Fruit fly (Drosophila melanogaster): ENCODE data around the gene SWIP.
A peak's percentile ranks its signal among the peaks of the same experiment; 100 is the strongest.

SWIP gene

dm6 chrX:16281717-16282529 lies 31.6 kb upstream of the SWIP start (continued):
- TF ChIP-seq zfh2 (GFP tag; optimal IDR thresholded peaks at IDR 0.05) (no peak), CG11093 (GFP tag; IDR thresholded peaks at IDR 0.05) (no peak), Sox102F (GFP tag; optimal IDR thresholded peaks at IDR 0.05) (no peak), CG13894 (tag; optimal IDR thresholded peaks at IDR 0.05) (peak; percentile 21), CG33557 (GFP tag; optimal IDR thresholded peaks at IDR 0.05) (no peak), Ptx1 (GFP tag; IDR thresholded peaks at IDR 0.05) (no peak), CG18764 (GFP tag; optimal IDR thresholded peaks at IDR 0.05) (no peak), CG15479 (GFP tag; optimal IDR thresholded peaks at IDR 0.05) (no peak), esg (GFP tag; conservative IDR thresholded peaks at IDR 0.05) (no peak), dm (GFP tag; optimal IDR thresholded peaks at IDR 0.05) (no peak), Antp (GFP tag; optimal IDR thresholded peaks at IDR 0.05) (no peak), Nf-YA (GFP tag; IDR thresholded peaks at IDR 0.05) (no peak), sim (GFP tag; IDR thresholded peaks at IDR 0.05) (no peak), CG30020 (tag; optimal IDR thresholded peaks at IDR 0.05) (no peak), gcm2 (GFP tag; optimal IDR thresholded peaks at IDR 0.05) (no peak), bowl (GFP tag; IDR thresholded peaks at IDR 0.05) (no peak), sug (tag; optimal IDR thresholded peaks at IDR 0.05) (peak; percentile 97), pum (GFP tag; optimal IDR thresholded peaks at IDR 0.05) (no peak), Sox100B (GFP tag; optimal IDR thresholded peaks at IDR 0.05) (no peak), chn (GFP tag; optimal IDR thresholded peaks at IDR 0.05) (no peak), chinmo (GFP tag; IDR thresholded peaks at IDR 0.05; ENCODE audit: partially characterized antibody) (0 out of 4 replicates have a peak, but pooled peaks have one; percentile 53), CG12299 (tag; optimal IDR thresholded peaks at IDR 0.05) (no peak), GATAe (GFP tag; conservative IDR thresholded peaks at IDR 0.05) (peak; percentile 31), CG8290 (GFP tag; optimal IDR thresholded peaks at IDR 0.05) (no peak), CG8290 (tag; optimal IDR thresholded peaks at IDR 0.05) (peak in 1 of 2 experiments; percentile 60), CG13287 (GFP tag; IDR thresholded peaks at IDR 0.05; ENCODE audit: partially characterized antibody) (no peak), CG1647 (GFP tag; optimal IDR thresholded peaks at IDR 0.05) (no peak), run (tag; optimal IDR thresholded peaks at IDR 0.05) (no peak), CG9932 (GFP tag; IDR thresholded peaks at IDR 0.05) (no peak), CG31365 (tag; optimal IDR thresholded peaks at IDR 0.05) (no peak), CG31441 (GFP tag; IDR thresholded peaks at IDR 0.05) (no peak), CG14667 (GFP tag; IDR thresholded peaks at IDR 0.05) (no peak), tna (GFP tag; IDR thresholded peaks at IDR 0.05; ENCODE audit: partially characterized antibody) (no peak), sd (tag; optimal IDR thresholded peaks at IDR 0.05) (peak; percentile 55), Dfd (GFP tag; optimal IDR thresholded peaks at IDR 0.05) (no peak), Dll (GFP tag; IDR thresholded peaks at IDR 0.05; ENCODE audit: partially characterized antibody) (no peak), CG7745 (tag; optimal IDR thresholded peaks at IDR 0.05) (peak; percentile 17), mirr (GFP tag; optimal IDR thresholded peaks at IDR 0.05) (peak; percentile 83), trem (tag; optimal IDR thresholded peaks at IDR 0.05) (no peak), CG4360 (GFP tag; IDR thresholded peaks at IDR 0.05) (no peak), ATbp (GFP tag; optimal IDR thresholded peaks at IDR 0.05) (no peak), salm (tag; optimal IDR thresholded peaks at IDR 0.05) (no peak), fd3F (GFP tag; optimal IDR thresholded peaks at IDR 0.05) (no peak), CG7839 (tag; optimal IDR thresholded peaks at IDR 0.05) (no peak)
